Worm (Caenorhabditis elegans) whole organism, L4 larva: ENCODE data around the gene K10D6.3.

Experiments used
- ceh-82 ChIP-seq: sonication (generic microtip); optimal IDR thresholded peaks from 2 replicates; lab custom pipeline; 2017; ENCODE audit warnings: missing biosample characterization, missing genetic modification characterization
- daf-12 ChIP-seq: fragments of 150-350 bp; optimal IDR thresholded peaks from 2 replicates; lab custom pipeline; 2014; ENCODE audit warnings: missing biosample characterization, missing genetic modification reagents, missing genetic modification characterization
- madf-5 ChIP-seq, 2 experiments: fragments of 200-800 bp; sonication (Bioruptor generic); IDR thresholded peaks; 2 replicates each; pipeline ENCODE4 v1.3.6; 2022; ENCODE audit warnings: missing compliant biosample characterization in 2 of 2, missing genetic modification characterization in 2 of 2
- mdl-1 ChIP-seq, 2 experiments: fragments of 150-350 bp in 1 of 2; sonication (generic microtip) in 1 of 2; optimal IDR thresholded peaks; 2 replicates each; lab custom pipeline; 2014 to 2017; ENCODE audit warnings: missing biosample characterization in 2 of 2, missing genetic modification characterization in 2 of 2
- mep-1 ChIP-seq: fragments of 150-350 bp; sonication (generic microtip); optimal IDR thresholded peaks from 3 replicates; lab custom pipeline; 2014; ENCODE audit warnings: missing biosample characterization, missing genetic modification characterization
- unc-130 ChIP-seq: sonication (generic microtip); optimal IDR thresholded peaks from 2 replicates; lab custom pipeline; 2016; ENCODE audit warnings: missing genetic modification reagents, missing genetic modification characterization, missing compliant biosample characterization
- unc-62 ChIP-seq, 3 experiments: fragments of 150-350 bp in 1 of 3; sonication (generic microtip); optimal IDR thresholded peaks in 2 of 3; peaks in 1 of 3; 1 replicate in 1 of 3; 2 replicates in 2 of 3; lab custom pipeline; 2014 to 2017; ENCODE audit warnings: missing biosample characterization in 3 of 3, missing genetic modification characterization in 3 of 3, missing genetic modification reagents in 3 of 3, missing genotype in 1 of 3

DNA sequence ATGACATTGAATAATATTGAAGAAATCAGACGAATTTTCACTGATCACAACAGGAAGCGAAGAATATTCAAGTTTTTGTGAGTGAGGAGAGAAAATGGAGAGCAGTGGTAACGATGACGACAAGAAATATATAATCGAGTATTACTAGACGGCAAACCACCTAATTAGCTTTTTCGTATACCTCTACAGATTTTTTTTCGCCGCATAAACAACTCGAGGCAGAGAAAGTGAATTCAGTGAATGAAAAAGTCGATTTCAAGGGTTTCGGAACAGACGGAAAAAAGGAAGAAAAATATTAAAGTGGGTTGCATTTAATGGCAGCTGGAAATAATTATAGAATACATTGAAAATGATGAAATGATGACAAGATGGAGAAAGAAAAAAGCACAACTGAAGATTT lies 22.8 kb upstream of the K10D6.3 start, which contains the start of gene gpa-1:
- TF ChIP-seq ceh-82 (tag; lab: Kevin White, UChicago) (no peak), madf-5 (GFP tag; IDR thresholded peaks at IDR 0.05; lab: Robert Waterston, UW) (no peak), unc-62 (GFP tag; optimal IDR thresholded peaks at IDR 0.05 in 1 of 2; lab: Kevin White, UChicago) (no peak), unc-62 (tag; optimal IDR thresholded peaks at IDR 0.05; lab: Kevin White, UChicago) (no peak), unc-130 (GFP tag; lab: Kevin White, UChicago) (no peak), daf-12 (tag; lab: Kevin White, UChicago) (no peak), mep-1 (no peak), mdl-1 (tag; optimal IDR thresholded peaks at IDR 0.05; lab: Kevin White, UChicago) (no peak)
